Worm (Caenorhabditis elegans): ENCODE data around the gene decr-1.3.

The decr-1.3 gene

ce11 chrII:8220267-8220666 lies 46.9 kb upstream of the decr-1.3 start:
- no peak for TF ChIP-seq snpc-4 (tag; optimal IDR thresholded peaks at IDR 0.05)
- TF ChIP-seq mab-5 (tag; optimal IDR thresholded peaks at IDR 0.05): no peak
- no peak for TF ChIP-seq nhr-77 (tag; optimal IDR thresholded peaks at IDR 0.05)
- TF ChIP-seq elt-1 (tag; optimal IDR thresholded peaks at IDR 0.05): no peak
- TF ChIP-seq unc-39 (tag; optimal IDR thresholded peaks at IDR 0.05): no peak
- TF ChIP-seq R02D3.7 (tag; optimal IDR thresholded peaks at IDR 0.05): no peak
- TF ChIP-seq crh-2 (tag; optimal IDR thresholded peaks at IDR 0.05): no peak
- no peak for TF ChIP-seq nhr-12 (tag; optimal IDR thresholded peaks at IDR 0.05)
- no peak for TF ChIP-seq sem-4 (tag; optimal IDR thresholded peaks at IDR 0.05)
- no peak for TF ChIP-seq C34F6.9 (tag; optimal IDR thresholded peaks at IDR 0.05)
- TF ChIP-seq unc-62 (GFP tag; optimal IDR thresholded peaks at IDR 0.05): no peak
- TF ChIP-seq lin-39 (tag; optimal IDR thresholded peaks at IDR 0.05): no peak
- no peak for TF ChIP-seq nhr-10 (tag; optimal IDR thresholded peaks at IDR 0.05)
- TF ChIP-seq dmd-4 (tag; optimal IDR thresholded peaks at IDR 0.05): no peak
- TF ChIP-seq ztf-11 (tag; optimal IDR thresholded peaks at IDR 0.05): no peak
- no peak for TF ChIP-seq elt-3 (tag; optimal IDR thresholded peaks at IDR 0.05)
- TF ChIP-seq lin-11 (tag; optimal IDR thresholded peaks at IDR 0.05): no peak
- no peak for TF ChIP-seq lsy-2 (tag; optimal IDR thresholded peaks at IDR 0.05)
- no peak for TF ChIP-seq mbf-1 (tag; optimal IDR thresholded peaks at IDR 0.05)
- TF ChIP-seq ama-1 (optimal IDR thresholded peaks at IDR 0.05): no peak

ce11 chrII:8218266-8218665 lies 44.9 kb upstream of the decr-1.3 start:
- TF ChIP-seq mdl-1 (tag; optimal IDR thresholded peaks at IDR 0.05) (no peak), unc-62 (GFP tag; optimal IDR thresholded peaks at IDR 0.05) (no peak), skn-1 (tag; optimal IDR thresholded peaks at IDR 0.05) (no peak), nhr-6 (tag; optimal IDR thresholded peaks at IDR 0.05) (no peak), ztf-4 (tag; optimal IDR thresholded peaks at IDR 0.05) (no peak), crh-2 (tag; optimal IDR thresholded peaks at IDR 0.05) (no peak), nhr-12 (tag; optimal IDR thresholded peaks at IDR 0.05) (no peak), fos-1 (tag; optimal IDR thresholded peaks at IDR 0.05) (no peak), elt-1 (tag; optimal IDR thresholded peaks at IDR 0.05) (no peak), nhr-77 (tag; optimal IDR thresholded peaks at IDR 0.05) (no peak), gmeb-1 (tag; optimal IDR thresholded peaks at IDR 0.05) (no peak)

ce11 chrII:8216922-8217321 lies 43.6 kb upstream of the decr-1.3 start, which contains the start of gene ifg-1:
Gene ifg-1, plus strand, starts transcription at chrII:8217222.
- TF ChIP-seq skn-1 (tag; optimal IDR thresholded peaks at IDR 0.05) (no peak), elt-3 (tag; optimal IDR thresholded peaks at IDR 0.05) (no peak), snpc-4 (tag; optimal IDR thresholded peaks at IDR 0.05) (no peak), sma-9 (GFP tag; optimal IDR thresholded peaks at IDR 0.05) (no peak), sma-9 (tag; optimal IDR thresholded peaks at IDR 0.05) (no peak), ama-1 (optimal IDR thresholded peaks at IDR 0.05) (no peak), Y55F3AM.14 (GFP tag; optimal IDR thresholded peaks at IDR 0.05) (no peak), ztf-4 (tag; optimal IDR thresholded peaks at IDR 0.05) (no peak), lin-11 (tag; optimal IDR thresholded peaks at IDR 0.05) (no peak), mdl-1 (tag; optimal IDR thresholded peaks at IDR 0.05) (no peak), egl-27 (tag; optimal IDR thresholded peaks at IDR 0.05) (no peak), F13H6.1 (tag; optimal IDR thresholded peaks at IDR 0.05) (no peak)

- TF ChIP-seq unc-62 (GFP tag; optimal IDR thresholded peaks at IDR 0.05) (no peak), nhr-6 (tag; optimal IDR thresholded peaks at IDR 0.05) (peak; percentile 38), mbf-1 (tag; optimal IDR thresholded peaks at IDR 0.05) (no peak), sma-9 (GFP tag; optimal IDR thresholded peaks at IDR 0.05) (peak; percentile 49), sma-9 (tag; optimal IDR thresholded peaks at IDR 0.05) (no peak), aly-2 (tag; optimal IDR thresholded peaks at IDR 0.05) (no peak), ZK546.5 (tag; optimal IDR thresholded peaks at IDR 0.05) (no peak), nhr-12 (tag; optimal IDR thresholded peaks at IDR 0.05) (no peak), ztf-11 (tag; optimal IDR thresholded peaks at IDR 0.05) (no peak), lin-11 (tag; optimal IDR thresholded peaks at IDR 0.05) (no peak), unc-55 (GFP tag; optimal IDR thresholded peaks at IDR 0.05) (peak; percentile 70), nhr-11 (tag; optimal IDR thresholded peaks at IDR 0.05) (no peak), nhr-237 (tag; optimal IDR thresholded peaks at IDR 0.05) (no peak), lin-39 (tag; optimal IDR thresholded peaks at IDR 0.05) (no peak), R02D3.7 (tag; optimal IDR thresholded peaks at IDR 0.05) (peak; percentile 75), nhr-129 (tag; optimal IDR thresholded peaks at IDR 0.05) (peak; percentile 56), crh-2 (tag; optimal IDR thresholded peaks at IDR 0.05) (peak; percentile 51), nhr-23 (tag; optimal IDR thresholded peaks at IDR 0.05) (no peak), elt-3 (tag; optimal IDR thresholded peaks at IDR 0.05) (no peak), F13H6.1 (tag; optimal IDR thresholded peaks at IDR 0.05) (peak; percentile 46), gmeb-1 (tag; optimal IDR thresholded peaks at IDR 0.05) (peak; percentile 51), zag-1 (tag; optimal IDR thresholded peaks at IDR 0.05) (no peak), ztf-1 (GFP tag; conservative IDR thresholded peaks at IDR 0.05) (no peak), dmd-4 (tag; optimal IDR thresholded peaks at IDR 0.05) (no peak), mab-5 (tag; optimal IDR thresholded peaks at IDR 0.05) (no peak), lin-13 (GFP tag; optimal IDR thresholded peaks at IDR 0.05) (no peak), peb-1 (tag; optimal IDR thresholded peaks at IDR 0.05) (no peak), egl-27 (tag; optimal IDR thresholded peaks at IDR 0.05) (no peak), ceh-82 (tag; optimal IDR thresholded peaks at IDR 0.05) (no peak), blmp-1 (tag; optimal IDR thresholded peaks at IDR 0.05; ENCODE audit: insufficient read depth) (no peak), fos-1 (tag; optimal IDR thresholded peaks at IDR 0.05) (no peak), snpc-4 (tag; optimal IDR thresholded peaks at IDR 0.05) (no peak), mdl-1 (tag; optimal IDR thresholded peaks at IDR 0.05) (no peak), sem-4 (tag; optimal IDR thresholded peaks at IDR 0.05) (no peak), nhr-10 (tag; optimal IDR thresholded peaks at IDR 0.05) (no peak), unc-39 (tag; optimal IDR thresholded peaks at IDR 0.05) (no peak), elt-1 (tag; optimal IDR thresholded peaks at IDR 0.05) (no peak), ztf-4 (tag; optimal IDR thresholded peaks at IDR 0.05) (no peak)
These were observed 43.1 kb upstream of the decr-1.3 start, which contains the start of gene M110.3 for ce11 chrII:8216433-8216832. Gene M110.3, minus strand, starts transcription at chrII:8216616.
